Worm (Caenorhabditis elegans) whole organism, midembryonic: ENCODE data around the gene F40G12.5.

Experiments
- T22C8.4 ChIP-seq: fragments of 200-800 bp; sonication (Bioruptor generic); IDR thresholded peaks from 2 replicates; pipeline ENCODE4 v1.3.6; 2022; ENCODE audit warnings: missing genetic modification characterization, missing compliant biosample characterization
- flt-1 ChIP-seq: fragments of 200-800 bp; sonication (Bioruptor generic); IDR thresholded peaks from 2 replicates; pipeline ENCODE4 v1.3.6; 2022; ENCODE audit warnings: missing genetic modification characterization, missing compliant biosample characterization
- klf-2 ChIP-seq: fragments of 200-800 bp; sonication (Bioruptor generic); conservative IDR thresholded peaks from 2 replicates; pipeline ENCODE4 v1.3.6; 2022; ENCODE audit warnings: missing genetic modification reagents, missing genetic modification characterization, missing compliant biosample characterization
- med-1 ChIP-seq: sonication (generic microtip); optimal IDR thresholded peaks from 2 replicates; lab custom pipeline; 2017; ENCODE audit warnings: missing genetic modification characterization, mild to moderate bottlenecking, missing compliant biosample characterization, antibody characterized with exemption, missing genetic modification reagents; ENCODE audit not compliant: insufficient read depth
- ref-1 ChIP-seq: fragments of 200-800 bp; sonication (Bioruptor generic); conservative IDR thresholded peaks from 2 replicates; pipeline ENCODE4 v1.3.6; 2022; ENCODE audit warnings: missing genetic modification reagents, missing genetic modification characterization, missing compliant biosample characterization
- tab-1 ChIP-seq: fragments of 200-800 bp; sonication (Bioruptor generic); IDR thresholded peaks from 2 replicates; pipeline ENCODE4 v1.3.6; 2022; ENCODE audit warnings: missing genetic modification characterization, missing compliant biosample characterization
- ztf-23 ChIP-seq: fragments of 200-800 bp; sonication (Bioruptor generic); IDR thresholded peaks from 2 replicates; pipeline ENCODE4 v1.3.6; 2022; ENCODE audit warnings: missing genetic modification reagents, missing genetic modification characterization, missing compliant biosample characterization
- ztf-29 ChIP-seq: fragments of 200-800 bp; sonication (Bioruptor generic); IDR thresholded peaks from 2 replicates; pipeline ENCODE4 v1.3.6; 2022; ENCODE audit warnings: missing genetic modification reagents, missing genetic modification characterization, missing compliant biosample characterization

ce11 chrV:14289363-14289762 is 18.7 kb upstream of the F40G12.5 start, which contains the start of gene F14D7.1:
- TF ChIP-seq med-1 (GFP tag; lab: Kevin White, UChicago) = no peak
- TF ChIP-seq ref-1 (GFP tag; lab: Robert Waterston, UW) = no peak
- TF ChIP-seq tab-1 (GFP tag; lab: Robert Waterston, UW) = no peak
- TF ChIP-seq ztf-29 (GFP tag; lab: Robert Waterston, UW) = no peak
- no peak for TF ChIP-seq ztf-23 (GFP tag; lab: Robert Waterston, UW)
- no peak for TF ChIP-seq flt-1 (GFP tag; lab: Robert Waterston, UW)
- TF ChIP-seq klf-2 (GFP tag; lab: Robert Waterston, UW) = no peak
- no peak for TF ChIP-seq T22C8.4 (GFP tag; lab: Robert Waterston, UW)
